Worm (Caenorhabditis elegans): ENCODE results near the gene ifb-2.

ifb-2 gene

ce11 chrII:5779866-5780265, 29.9 kb downstream of the ifb-2 start:
- TF ChIP-seq hpl-2 (GFP tag; optimal IDR thresholded peaks at IDR 0.05) = no peak
- no peak for TF ChIP-seq ets-5 (GFP tag; IDR thresholded peaks at IDR 0.05)
- TF ChIP-seq mab-9 (GFP tag; IDR thresholded peaks at IDR 0.05) = no peak
- peak; percentile 52 for TF ChIP-seq mep-1 (tag; optimal IDR thresholded peaks at IDR 0.05)
- TF ChIP-seq nhr-20 (tag; optimal IDR thresholded peaks at IDR 0.05) = no peak
- TF ChIP-seq C16A3.4 (tag; optimal IDR thresholded peaks at IDR 0.05) = no peak
- peak in 1 of 3 experiments; percentile 3 for TF ChIP-seq dpl-1 (GFP tag; optimal IDR thresholded peaks at IDR 0.05)
- TF ChIP-seq fkh-4 (tag; optimal IDR thresholded peaks at IDR 0.05; ENCODE audit: borderline replicate concordance) = no peak
- no peak for TF ChIP-seq ztf-4 (tag; optimal IDR thresholded peaks at IDR 0.05)
- no peak for TF ChIP-seq aly-2 (tag; optimal IDR thresholded peaks at IDR 0.05)
- TF ChIP-seq sup-37 (GFP tag; optimal IDR thresholded peaks at IDR 0.05) = no peak
- no peak for TF ChIP-seq hlh-4 (tag; optimal IDR thresholded peaks at IDR 0.05)
- no peak for TF ChIP-seq sptf-1 (tag; optimal IDR thresholded peaks at IDR 0.05)
- TF ChIP-seq ceh-63 (GFP tag; optimal IDR thresholded peaks at IDR 0.05) = peak; percentile 9
- TF ChIP-seq fkh-10 (GFP tag; optimal IDR thresholded peaks at IDR 0.05) = no peak
- no peak for TF ChIP-seq sox-4 (tag; optimal IDR thresholded peaks at IDR 0.05)
- no peak for TF ChIP-seq lin-39 (tag; optimal IDR thresholded peaks at IDR 0.05)
- no peak for TF ChIP-seq ceh-90 (tag; optimal IDR thresholded peaks at IDR 0.05)
- TF ChIP-seq xbp-1 (tag; optimal IDR thresholded peaks at IDR 0.05) = peak; percentile 31
- no peak for TF ChIP-seq mdl-1 (tag; optimal IDR thresholded peaks at IDR 0.05)
- TF ChIP-seq irx-1 (tag; optimal IDR thresholded peaks at IDR 0.05) = no peak
- TF ChIP-seq tlp-1 (tag; optimal IDR thresholded peaks at IDR 0.05) = no peak
- no peak for TF ChIP-seq nhr-84 (tag; optimal IDR thresholded peaks at IDR 0.05)
- TF ChIP-seq nhr-11 (tag; optimal IDR thresholded peaks at IDR 0.05) = no peak
- TF ChIP-seq nhr-19 (GFP tag; conservative IDR thresholded peaks at IDR 0.05) = peak; percentile 17; the same call in 1 of the 2 replicates
- no peak for TF ChIP-seq unc-130 (tag; optimal IDR thresholded peaks at IDR 0.05)
- no peak for TF ChIP-seq ceh-8 (GFP tag; optimal IDR thresholded peaks at IDR 0.05)
- no peak for TF ChIP-seq unc-30 (tag; optimal IDR thresholded peaks at IDR 0.05)
- peak; percentile 38 for TF ChIP-seq swsn-7 (tag; optimal IDR thresholded peaks at IDR 0.05)
- no peak for TF ChIP-seq grh-1 (GFP tag; IDR thresholded peaks at IDR 0.05)
- peak; percentile 88 for TF ChIP-seq lin-14 (GFP tag; optimal IDR thresholded peaks at IDR 0.05)
- TF ChIP-seq Y116A8C.19 (tag; optimal IDR thresholded peaks at IDR 0.05; ENCODE audit: borderline replicate concordance) = no peak
- no peak for TF ChIP-seq nhr-237 (tag; optimal IDR thresholded peaks at IDR 0.05)
- no peak for TF ChIP-seq F16B12.6 (tag; optimal IDR thresholded peaks at IDR 0.05)
- no peak for TF ChIP-seq C34B4.2 (tag; optimal IDR thresholded peaks at IDR 0.05)
- TF ChIP-seq zag-1 (tag; optimal IDR thresholded peaks at IDR 0.05) = no peak
- peak; percentile 28 for TF ChIP-seq tbx-2 (tag; optimal IDR thresholded peaks at IDR 0.05)
- peak; percentile 10 to 53 for TF ChIP-seq lsy-2 (tag; optimal IDR thresholded peaks at IDR 0.05)
- TF ChIP-seq skn-1 (tag; optimal IDR thresholded peaks at IDR 0.05) = no peak
- TF ChIP-seq fkh-8 (tag; optimal IDR thresholded peaks at IDR 0.05) = peak; percentile 47
- TF ChIP-seq unc-86 (tag; optimal IDR thresholded peaks at IDR 0.05) = peak; percentile 17
- no peak for TF ChIP-seq elt-2 (tag; optimal IDR thresholded peaks at IDR 0.05)
- no peak for TF ChIP-seq nhr-85 (tag)
- peak; percentile 10 to 44 for TF ChIP-seq efl-1 (optimal IDR thresholded peaks at IDR 0.05)
- no peak for TF ChIP-seq efl-1 (GFP tag; optimal IDR thresholded peaks at IDR 0.05 in 1 of 2)
- peak in 2 of 3 experiments; percentile 22 to 55 for TF ChIP-seq ceh-82 (tag; optimal IDR thresholded peaks at IDR 0.05)
- TF ChIP-seq egl-27 (tag; optimal IDR thresholded peaks at IDR 0.05) = no peak
- TF ChIP-seq unc-62 (GFP tag; optimal IDR thresholded peaks at IDR 0.05) = no peak
- TF ChIP-seq fos-1 (tag; optimal IDR thresholded peaks at IDR 0.05) = peak; percentile 34
- TF ChIP-seq nhr-71 (tag; optimal IDR thresholded peaks at IDR 0.05) = peak; percentile 51
- TF ChIP-seq C04F5.9 (tag; optimal IDR thresholded peaks at IDR 0.05) = no peak
- TF ChIP-seq isw-1 (GFP tag; IDR thresholded peaks at IDR 0.05) = 0 out of 2 replicates have a peak, but pooled peaks have one; percentile 4
- TF ChIP-seq ceh-88 (GFP tag; IDR thresholded peaks at IDR 0.05) = no peak
- TF ChIP-seq mef-2 (tag; optimal IDR thresholded peaks at IDR 0.05) = no peak
- TF ChIP-seq nhr-28 (tag; optimal IDR thresholded peaks at IDR 0.05) = no peak

Data from whole organism, L1 larva.